Fruit fly (Drosophila melanogaster) whole organism, pupa: ENCODE measurements around the gene CG43390.

Experiments used
- CG10348 ChIP-seq: fragments of 200-800 bp; sonication (Bioruptor generic); IDR thresholded peaks from 2 replicates; pipeline ENCODE4 v1.3.6; 2022; ENCODE audit warnings: missing biosample characterization, missing genetic modification characterization
- CG12605 ChIP-seq: fragments of 200-800 bp; sonication (Bioruptor generic); IDR thresholded peaks from 2 replicates; pipeline ENCODE4 v1.3.6; 2022; ENCODE audit warnings: missing biosample characterization, missing genetic modification characterization
- CG14655 ChIP-seq: fragments of 200-800 bp; sonication (Bioruptor generic); optimal IDR thresholded peaks from 3 replicates; lab custom pipeline; 2017; ENCODE audit warnings: mild to moderate bottlenecking, missing biosample characterization, missing genetic modification reagents, missing genetic modification characterization
- CG4496 ChIP-seq: fragments of 200-800 bp; sonication (Bioruptor generic); IDR thresholded peaks from 3 replicates; pipeline ENCODE4 v1.3.6; 2022; ENCODE audit warnings: missing biosample characterization, missing genetic modification characterization
- CG9948 ChIP-seq: fragments of 200-800 bp; sonication (Bioruptor generic); optimal IDR thresholded peaks from 2 replicates; lab custom pipeline; 2018; ENCODE audit warnings: missing biosample characterization, mild to moderate bottlenecking, missing genetic modification characterization, moderate library complexity
- EcR ChIP-seq: fragments of 200-800 bp; sonication (Bioruptor generic); optimal IDR thresholded peaks from 3 replicates; lab custom pipeline; 2019; ENCODE audit warnings: missing biosample characterization, missing genetic modification characterization, mild to moderate bottlenecking, moderate library complexity, missing genetic modification reagents
- Ets98B ChIP-seq: fragments of 200-800 bp; sonication (Bioruptor generic); IDR thresholded peaks from 2 replicates; pipeline ENCODE4 v1.3.6; 2022; ENCODE audit warnings: missing biosample characterization, missing genetic modification characterization
- Pif1B ChIP-seq: fragments of 200-800 bp; sonication (Bioruptor generic); optimal IDR thresholded peaks from 3 replicates; lab custom pipeline; 2016; ENCODE audit warnings: missing biosample characterization, missing genetic modification characterization
- gl ChIP-seq: fragments of 200-800 bp; sonication (Bioruptor generic); optimal IDR thresholded peaks from 2 replicates; lab custom pipeline; 2018; ENCODE audit warnings: missing biosample characterization, mild to moderate bottlenecking, missing genetic modification characterization
- rn ChIP-seq: fragments of 200-800 bp; sonication (Bioruptor generic); IDR thresholded peaks from 2 replicates; pipeline ENCODE4 v1.3.6; 2022; ENCODE audit warnings: missing biosample characterization, missing genetic modification characterization

DNA sequence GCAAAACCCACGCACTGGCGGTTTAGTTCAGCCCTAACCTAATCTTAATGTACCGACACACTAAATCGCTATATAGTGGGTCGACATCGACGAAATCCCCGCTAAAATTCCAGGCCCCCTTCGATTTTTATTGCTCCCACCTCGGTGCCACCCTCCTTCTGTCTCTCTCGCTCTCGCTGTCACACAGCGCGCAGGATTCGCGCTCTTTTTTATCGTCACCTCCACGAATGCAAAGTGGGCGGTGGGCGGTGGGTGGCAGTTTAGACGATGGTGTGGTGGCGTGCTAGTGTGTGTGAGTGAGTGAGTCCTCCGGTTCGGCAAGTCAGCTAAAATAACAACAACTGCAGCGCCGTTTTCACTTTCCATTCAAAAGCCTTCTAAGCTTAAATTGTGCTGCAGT, 22.3 kb upstream of the CG43390 start:
- TF ChIP-seq Ets98B (GFP tag; lab: Robert Waterston, UW) (no peak), gl (tag; lab: Kevin White, UChicago) (no peak), CG9948 (no peak), CG4496 (GFP tag; lab: Robert Waterston, UW) (no peak), EcR (no peak), CG10348 (GFP tag; lab: Robert Waterston, UW) (no peak), CG14655 (GFP tag; lab: Kevin White, UChicago) (no peak), Pif1B (GFP tag; lab: Kevin White, UChicago) (no peak), rn (GFP tag; lab: Robert Waterston, UW) (no peak), CG12605 (GFP tag; lab: Robert Waterston, UW) (no peak)
